Fruit fly (Drosophila melanogaster): ENCODE data around the gene RpL36A.

The RpL36A gene

DNA sequence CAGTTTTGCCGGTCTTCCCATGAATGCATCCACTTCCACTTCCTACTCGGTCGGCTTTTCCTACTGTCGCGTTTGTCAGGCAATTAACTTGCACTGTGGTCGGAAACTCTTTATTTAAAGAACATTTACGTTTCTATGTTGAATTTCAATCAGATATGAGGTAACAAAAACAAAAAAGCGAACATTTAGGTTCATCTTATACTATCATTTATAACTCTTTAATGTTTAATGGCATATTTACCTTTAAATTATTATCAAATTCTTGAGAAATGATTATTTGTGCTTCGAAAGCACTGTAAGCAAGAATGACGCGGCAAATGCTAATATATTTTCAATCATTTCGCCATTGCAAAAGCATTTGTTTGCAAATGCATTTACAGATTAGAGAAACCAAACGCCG lies 9.0 kb downstream of the RpL36A start:
- TF ChIP-seq CG7357 (GFP tag; IDR thresholded peaks at IDR 0.05) (no peak), CG3065 (GFP tag; optimal IDR thresholded peaks at IDR 0.05) (no peak), CG16815 (GFP tag; optimal IDR thresholded peaks at IDR 0.05) (no peak), Gsc (GFP tag; IDR thresholded peaks at IDR 0.05) (no peak), sens (GFP tag) (peak; percentile 12), gem (tag; optimal IDR thresholded peaks at IDR 0.05) (peak; percentile 9), Pdp1 (GFP tag; optimal IDR thresholded peaks at IDR 0.05) (no peak), NfI (GFP tag; optimal IDR thresholded peaks at IDR 0.05) (no peak), CG14965 (GFP tag; optimal IDR thresholded peaks at IDR 0.05; ENCODE audit: borderline replicate concordance) (no peak), Med (GFP tag) (peak; percentile 42), row (GFP tag; IDR thresholded peaks at IDR 0.05) (peak; percentile 27; the same call in 1 of the 3 replicates), dmrt11E (tag; optimal IDR thresholded peaks at IDR 0.05) (no peak), Spps (tag; optimal IDR thresholded peaks at IDR 0.05) (no peak), CG13894 (tag; optimal IDR thresholded peaks at IDR 0.05) (no peak)

DNA sequence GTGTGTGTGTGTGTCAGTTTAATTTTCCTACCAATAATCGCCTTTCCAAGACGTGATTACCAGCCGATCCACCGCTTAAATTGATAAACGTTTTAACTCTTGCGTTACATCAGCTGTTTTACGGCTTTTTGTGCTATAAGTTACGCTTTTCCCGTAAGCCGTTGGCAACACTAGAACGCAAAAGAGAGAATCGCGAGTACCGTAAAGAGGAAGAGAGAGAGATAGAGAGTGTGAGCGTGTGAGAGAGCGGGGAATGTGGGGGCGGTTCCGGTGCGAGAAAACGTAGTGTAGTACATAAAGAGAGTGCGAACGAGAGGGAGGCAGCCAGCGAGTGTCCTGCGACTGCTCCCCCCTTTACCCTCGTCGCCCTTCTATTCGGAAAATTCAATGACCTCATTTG lies 11.1 kb downstream of the RpL36A start:
- TF ChIP-seq nom (GFP tag; optimal IDR thresholded peaks at IDR 0.05) (peak; percentile 46), CG12071 (GFP tag; optimal IDR thresholded peaks at IDR 0.05) (no peak), jing (GFP tag; optimal IDR thresholded peaks at IDR 0.05) (no peak), ranshi (GFP tag; IDR thresholded peaks at IDR 0.05) (no peak), CG1024 (GFP tag; IDR thresholded peaks at IDR 0.05) (no peak), chinmo (GFP tag; IDR thresholded peaks at IDR 0.05; ENCODE audit: partially characterized antibody) (peak; percentile 79; the same call in 2 of the 4 replicates), CG17829 (tag; optimal IDR thresholded peaks at IDR 0.05) (no peak), CG1603 (tag; optimal IDR thresholded peaks at IDR 0.05) (peak; percentile 0), crol (GFP tag; IDR thresholded peaks at IDR 0.05) (peak; percentile 96), CG3163 (GFP tag; optimal IDR thresholded peaks at IDR 0.05) (peak; percentile 79), BtbVII (GFP tag; optimal IDR thresholded peaks at IDR 0.05) (peak; percentile 45), org-1 (GFP tag; optimal IDR thresholded peaks at IDR 0.05) (no peak), CG2678 (tag; optimal IDR thresholded peaks at IDR 0.05) (no peak), nau (GFP tag; optimal IDR thresholded peaks at IDR 0.05) (peak; percentile 25), dati (GFP tag; IDR thresholded peaks at IDR 0.05) (no peak), Fer2 (tag; optimal IDR thresholded peaks at IDR 0.05) (no peak), NC2α (GFP tag; optimal IDR thresholded peaks at IDR 0.05) (no peak), CG9817 (tag; optimal IDR thresholded peaks at IDR 0.05) (no peak), CG18599 (GFP tag; optimal IDR thresholded peaks at IDR 0.05) (peak; percentile 33), CG3726 (GFP tag; IDR thresholded peaks at IDR 0.05) (no peak), CTCF (GFP tag; optimal IDR thresholded peaks at IDR 0.05) (no peak), CG6813 (GFP tag; optimal IDR thresholded peaks at IDR 0.05) (peak; percentile 27), hbn (GFP tag; IDR thresholded peaks at IDR 0.05; ENCODE audit: partially characterized antibody) (no peak), Deaf1 (tag; optimal IDR thresholded peaks at IDR 0.05) (peak; percentile 38), cg (GFP tag; optimal IDR thresholded peaks at IDR 0.05) (peak; percentile 85), ATbp (GFP tag; optimal IDR thresholded peaks at IDR 0.05) (no peak), sima (GFP tag; optimal IDR thresholded peaks at IDR 0.05) (no peak), Nf-YA (GFP tag; IDR thresholded peaks at IDR 0.05) (no peak), wdn (GFP tag; IDR thresholded peaks at IDR 0.05) (no peak), her (GFP tag; optimal IDR thresholded peaks at IDR 0.05) (no peak), croc (GFP tag; conservative IDR thresholded peaks at IDR 0.05) (no peak), row (GFP tag; IDR thresholded peaks at IDR 0.05) (0 out of 3 replicates have a peak, but pooled peaks have one; percentile 11), sr (GFP tag; IDR thresholded peaks at IDR 0.05) (peak; percentile 30; the same call in 2 of the 3 replicates), CG7357 (GFP tag; IDR thresholded peaks at IDR 0.05) (no peak), Dbx (GFP tag; IDR thresholded peaks at IDR 0.05) (no peak), gce (GFP tag; IDR thresholded peaks at IDR 0.05) (no peak), seq (GFP tag; IDR thresholded peaks at IDR 0.05) (peak; percentile 54; the same call in 1 of the 2 replicates), CrebB (tag; optimal IDR thresholded peaks at IDR 0.05) (no peak), tgo (GFP tag; IDR thresholded peaks at IDR 0.05) (no peak), sens (GFP tag) (no peak)
